Worm (Caenorhabditis elegans): Measurements from ENCODE around the gene lgc-46.

The lgc-46 gene

ce11 chrIII:1135925-1136324 lies at the start of gene lgc-46:
Gene lgc-46, minus strand, starts transcription at chrIII:1136025.
- no peak for TF ChIP-seq ceh-39 (tag; optimal IDR thresholded peaks at IDR 0.05)
- no peak for TF ChIP-seq snpc-4 (tag; optimal IDR thresholded peaks at IDR 0.05)
- no peak for TF ChIP-seq nhr-12 (tag; optimal IDR thresholded peaks at IDR 0.05)
- TF ChIP-seq ceh-43 (GFP tag; optimal IDR thresholded peaks at IDR 0.05), result no peak
- TF ChIP-seq nhr-2 (tag; optimal IDR thresholded peaks at IDR 0.05), result no peak
- TF ChIP-seq pha-4 (tag; optimal IDR thresholded peaks at IDR 0.05), result no peak
- no peak for TF ChIP-seq ces-1 (GFP tag; optimal IDR thresholded peaks at IDR 0.05)
- TF ChIP-seq cnd-1 (tag; optimal IDR thresholded peaks at IDR 0.05), result no peak
- no peak for TF ChIP-seq elt-3 (tag; optimal IDR thresholded peaks at IDR 0.05)
- TF ChIP-seq elt-1 (tag; optimal IDR thresholded peaks at IDR 0.05; ENCODE audit: borderline replicate concordance, insufficient read depth), result no peak
- TF ChIP-seq nhr-76 (tag; optimal IDR thresholded peaks at IDR 0.05), result no peak

DNA sequence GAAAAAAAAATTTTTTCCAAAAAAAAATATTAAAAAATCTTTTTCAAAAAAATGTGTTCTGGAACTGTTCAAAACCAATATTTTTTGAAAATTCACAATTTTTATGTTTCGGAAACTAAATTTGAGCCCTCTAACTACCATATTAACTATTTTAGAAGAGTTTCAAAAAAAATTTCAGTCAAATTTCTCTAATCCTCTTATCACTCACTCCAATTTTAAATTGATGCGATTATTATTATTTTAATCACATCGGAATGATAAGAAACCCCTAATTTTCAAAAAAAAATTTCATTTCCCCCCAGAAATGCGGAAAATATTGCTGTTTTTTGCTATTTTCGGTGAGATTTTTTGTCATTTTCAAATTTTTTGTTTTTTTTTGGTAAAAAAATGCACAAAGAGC lies 45.9 kb upstream of the lgc-46 start, which contains the start of gene nspg-8:
TSS of gene nspg-8 (plus strand) at position 301 of the 400 bp plus-strand sequence.
- TF ChIP-seq sem-2 (GFP tag; optimal IDR thresholded peaks at IDR 0.05), result no peak
- TF ChIP-seq unc-120 (tag; optimal IDR thresholded peaks at IDR 0.05; ENCODE audit: poor library complexity, severe bottlenecking), result no peak
- no peak for TF ChIP-seq lin-32 (GFP tag; optimal IDR thresholded peaks at IDR 0.05)
- no peak for TF ChIP-seq zip-8 (tag; optimal IDR thresholded peaks at IDR 0.05)
- no peak for TF ChIP-seq blmp-1 (tag; optimal IDR thresholded peaks at IDR 0.05)

DNA sequence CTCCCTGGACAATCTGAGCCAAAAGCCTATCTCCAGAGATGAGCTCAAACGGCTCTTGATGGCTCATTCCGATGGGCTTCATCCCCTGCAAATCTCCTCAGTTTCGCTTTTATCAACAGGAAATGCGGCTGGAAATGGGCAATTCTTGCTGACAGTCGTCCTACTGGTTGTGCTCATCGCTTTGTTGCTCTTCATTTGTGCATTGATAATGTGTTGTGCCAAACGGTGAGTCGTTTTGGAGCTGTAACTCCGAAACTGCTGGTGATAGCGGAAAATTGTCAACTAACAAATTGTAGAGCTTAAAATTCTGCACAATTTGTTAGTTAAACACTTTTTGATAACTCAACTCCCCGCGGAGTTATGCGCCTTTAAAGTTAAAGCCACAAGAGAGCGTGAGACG lies 43.2 kb upstream of the lgc-46 start:
- TF ChIP-seq M03D4.4 (tag; optimal IDR thresholded peaks at IDR 0.05) (no peak), tbx-8 (GFP tag; optimal IDR thresholded peaks at IDR 0.05) (no peak), ceh-43 (GFP tag; optimal IDR thresholded peaks at IDR 0.05) (no peak), blmp-1 (tag; optimal IDR thresholded peaks at IDR 0.05) (no peak), zip-8 (tag; optimal IDR thresholded peaks at IDR 0.05) (no peak)

DNA sequence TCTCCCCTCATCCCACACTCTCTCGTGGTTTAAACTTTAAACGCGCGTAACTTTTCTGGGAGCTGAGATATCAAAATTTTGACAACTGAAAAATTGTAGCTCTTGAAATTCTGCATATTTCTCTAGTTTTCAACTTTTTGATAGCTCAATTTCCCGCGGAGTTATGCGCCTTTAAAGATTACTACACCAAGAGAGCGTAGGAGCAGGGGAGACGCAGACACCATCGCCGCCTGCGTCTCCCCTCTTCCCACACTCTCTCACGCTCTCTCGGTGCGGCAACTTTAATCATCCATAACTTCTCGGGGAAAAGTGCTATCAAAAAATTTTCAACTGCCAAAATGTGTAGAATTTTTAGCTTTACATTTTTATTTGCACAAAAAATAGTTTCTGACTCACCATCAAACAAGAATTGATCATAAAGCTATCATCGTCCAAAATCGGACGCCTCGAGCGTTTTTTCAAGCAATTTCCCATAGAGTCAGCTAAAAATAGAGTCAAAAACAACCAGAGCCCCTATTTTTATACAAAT lies 40.3 kb upstream of the lgc-46 start, which contains the start of gene eak-3:
TSS of gene eak-3 (minus strand) at position 479 of the 529 bp plus-strand sequence.
- TF ChIP-seq lin-32 (GFP tag; optimal IDR thresholded peaks at IDR 0.05), result no peak
- TF ChIP-seq M03D4.4 (tag; optimal IDR thresholded peaks at IDR 0.05), result no peak
- TF ChIP-seq nhr-12 (tag; optimal IDR thresholded peaks at IDR 0.05), result no peak
- no peak for TF ChIP-seq blmp-1 (tag; optimal IDR thresholded peaks at IDR 0.05)
- no peak for TF ChIP-seq lin-13 (tag; optimal IDR thresholded peaks at IDR 0.05)

ce11 chrIII:1173331-1173730 lies 37.5 kb upstream of the lgc-46 start:
- TF ChIP-seq sptf-1 (tag; optimal IDR thresholded peaks at IDR 0.05) (no peak), mep-1 (tag; optimal IDR thresholded peaks at IDR 0.05) (no peak), elt-1 (tag; optimal IDR thresholded peaks at IDR 0.05; ENCODE audit: borderline replicate concordance, insufficient read depth) (no peak), mls-2 (tag; optimal IDR thresholded peaks at IDR 0.05) (no peak), pha-4 (tag; optimal IDR thresholded peaks at IDR 0.05) (no peak), nhr-76 (tag; optimal IDR thresholded peaks at IDR 0.05) (no peak), snpc-4 (tag; optimal IDR thresholded peaks at IDR 0.05) (no peak), ces-1 (GFP tag; optimal IDR thresholded peaks at IDR 0.05) (no peak), flh-1 (GFP tag; optimal IDR thresholded peaks at IDR 0.05) (no peak), nhr-237 (tag; optimal IDR thresholded peaks at IDR 0.05) (no peak), drap-1 (GFP tag; optimal IDR thresholded peaks at IDR 0.05) (no peak)

ce11 chrIII:1169622-1170021 lies 33.8 kb upstream of the lgc-46 start:
- TF ChIP-seq elt-1 (tag; optimal IDR thresholded peaks at IDR 0.05; ENCODE audit: borderline replicate concordance, insufficient read depth) (no peak), tbx-8 (GFP tag; optimal IDR thresholded peaks at IDR 0.05) (no peak), M03D4.4 (tag; optimal IDR thresholded peaks at IDR 0.05) (no peak), sem-2 (GFP tag; optimal IDR thresholded peaks at IDR 0.05) (no peak), drap-1 (GFP tag; optimal IDR thresholded peaks at IDR 0.05) (no peak), bed-3 (GFP tag; optimal IDR thresholded peaks at IDR 0.05) (no peak), blmp-1 (tag; optimal IDR thresholded peaks at IDR 0.05) (no peak), lin-13 (tag; optimal IDR thresholded peaks at IDR 0.05) (no peak), ceh-39 (tag; optimal IDR thresholded peaks at IDR 0.05) (no peak)

DNA sequence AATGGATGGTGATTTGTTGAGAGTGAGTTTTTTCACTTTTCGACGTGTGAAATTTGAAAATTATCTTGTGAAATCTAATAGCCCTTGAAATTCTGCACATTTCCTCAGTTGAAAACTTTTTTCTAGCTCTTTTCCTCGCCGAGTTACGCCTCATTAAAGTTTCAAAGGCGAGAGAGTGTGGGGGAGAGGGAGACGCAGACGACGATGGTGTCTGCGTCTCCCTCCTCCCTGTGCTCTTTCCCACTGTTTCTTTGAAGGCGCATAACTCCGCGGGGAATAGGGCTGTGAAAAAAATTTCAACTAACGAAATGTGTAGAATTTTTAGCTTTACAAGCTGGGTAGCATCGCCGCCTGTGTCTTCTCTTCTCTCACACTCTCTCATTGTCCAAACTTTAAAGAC lies 30.6 kb upstream of the lgc-46 start:
- TF ChIP-seq pha-4 (tag; optimal IDR thresholded peaks at IDR 0.05) (no peak), hlh-1 (tag; optimal IDR thresholded peaks at IDR 0.05) (no peak), ceh-39 (tag; optimal IDR thresholded peaks at IDR 0.05) (no peak), lin-13 (tag; optimal IDR thresholded peaks at IDR 0.05) (no peak)
